Fruit fly (Drosophila melanogaster) whole organism, embryonic: ENCODE results near the gene Hsp22.

Experiments
- Blimp-1 ChIP-seq: fragments of 200-800 bp; sonication (Bioruptor generic); optimal IDR thresholded peaks from 3 replicates; lab custom pipeline; 2018; ENCODE audit warnings: missing biosample characterization, missing genetic modification characterization, mild to moderate bottlenecking, moderate library complexity, missing genetic modification reagents
- CG10209 ChIP-seq: fragments of 200-800 bp; sonication (Bioruptor generic); optimal IDR thresholded peaks from 3 replicates; lab custom pipeline; 2017; ENCODE audit warnings: missing biosample characterization, mild to moderate bottlenecking, missing genetic modification characterization, missing genetic modification reagents
- CG1024 ChIP-seq: fragments of 200-800 bp; sonication (Bioruptor generic); IDR thresholded peaks from 2 replicates; pipeline ENCODE4 v1.3.6; 2022; ENCODE audit warnings: missing biosample characterization, missing genetic modification characterization
- CG10321 ChIP-seq: fragments of 200-800 bp; sonication (Bioruptor generic); IDR thresholded peaks from 2 replicates; pipeline ENCODE4 v1.3.6; 2022; ENCODE audit warnings: missing biosample characterization, missing genetic modification characterization
- CG11398 ChIP-seq: fragments of 200-800 bp; sonication (Bioruptor generic); optimal IDR thresholded peaks from 2 replicates; lab custom pipeline; 2016; ENCODE audit warnings: missing biosample characterization, missing genetic modification characterization
- CG11560 ChIP-seq: fragments of 200-800 bp; sonication (Bioruptor generic); IDR thresholded peaks from 3 replicates; pipeline ENCODE4 v1.3.6; 2022; ENCODE audit warnings: missing biosample characterization, missing genetic modification characterization
- CG12391 ChIP-seq: fragments of 200-800 bp; sonication (Bioruptor generic); optimal IDR thresholded peaks from 3 replicates; lab custom pipeline; 2018; ENCODE audit warnings: missing biosample characterization, mild to moderate bottlenecking, missing genetic modification characterization, moderate library complexity
- CG13287 ChIP-seq: fragments of 200-800 bp; sonication (Bioruptor generic); IDR thresholded peaks from 2 replicates; pipeline ENCODE4 v1.3.6; 2022; ENCODE audit warnings: missing biosample characterization, missing genetic modification characterization; ENCODE audit not compliant: partially characterized antibody
- CG14050 ChIP-seq: fragments of 200-800 bp; sonication (Bioruptor generic); IDR thresholded peaks from 3 replicates; pipeline ENCODE4 v1.3.6; 2022; ENCODE audit warnings: missing biosample characterization, missing genetic modification characterization
- CG14710 ChIP-seq: fragments of 200-800 bp; sonication (Bioruptor generic); optimal IDR thresholded peaks from 3 replicates; lab custom pipeline; 2019; ENCODE audit warnings: missing biosample characterization, mild to moderate bottlenecking, missing genetic modification characterization, moderate library complexity
- CG1529 ChIP-seq: fragments of 200-800 bp; sonication (Bioruptor generic); optimal IDR thresholded peaks from 3 replicates; lab custom pipeline; 2018; ENCODE audit warnings: missing biosample characterization, missing genetic modification characterization
- CG15696 ChIP-seq: fragments of 200-800 bp; sonication (Bioruptor generic); optimal IDR thresholded peaks from 2 replicates; lab custom pipeline; 2019; ENCODE audit warnings: missing biosample characterization, mild to moderate bottlenecking, missing genetic modification characterization, moderate library complexity
- CG16813 ChIP-seq: fragments of 200-800 bp; sonication (Bioruptor generic); IDR thresholded peaks from 3 replicates; pipeline ENCODE4 v1.3.6; 2022; ENCODE audit warnings: missing biosample characterization, missing genetic modification characterization; ENCODE audit not compliant: partially characterized antibody
- CG17328 ChIP-seq: fragments of 200-800 bp; sonication (Bioruptor generic); IDR thresholded peaks from 2 replicates; pipeline ENCODE4 v1.3.6; 2022; ENCODE audit warnings: missing biosample characterization, missing genetic modification characterization
- CG18262 ChIP-seq: fragments of 200-800 bp; optimal IDR thresholded peaks from 3 replicates; lab custom pipeline; 2019; ENCODE audit warnings: missing biosample characterization, mild to moderate bottlenecking, missing genetic modification characterization, moderate library complexity
- CG2116 ChIP-seq: fragments of 200-800 bp; sonication (Bioruptor generic); optimal IDR thresholded peaks from 3 replicates; lab custom pipeline; 2018; ENCODE audit warnings: missing biosample characterization, mild to moderate bottlenecking, missing genetic modification characterization
- CG2199 ChIP-seq: fragments of 200-800 bp; sonication (Bioruptor generic); IDR thresholded peaks from 3 replicates; pipeline ENCODE4 v1.3.6; 2022; ENCODE audit warnings: missing biosample characterization, missing genetic modification characterization
- CG31224 ChIP-seq: fragments of 200-800 bp; sonication (Bioruptor generic); IDR thresholded peaks from 2 replicates; pipeline ENCODE4 v1.3.6; 2022; ENCODE audit warnings: missing biosample characterization, missing genetic modification characterization
- CG32532 ChIP-seq: fragments of 200-800 bp; sonication (Bioruptor generic); IDR thresholded peaks from 2 replicates; pipeline ENCODE4 v1.3.6; 2022; ENCODE audit warnings: missing biosample characterization, missing genetic modification characterization
- CG3995 ChIP-seq: fragments of 200-800 bp; sonication (Bioruptor generic); optimal IDR thresholded peaks from 3 replicates; lab custom pipeline; 2016; ENCODE audit warnings: missing biosample characterization, missing genetic modification characterization
- CG4730 ChIP-seq: fragments of 200-800 bp; sonication (Bioruptor generic); IDR thresholded peaks from 2 replicates; pipeline ENCODE4 v1.3.6; 2022; ENCODE audit warnings: missing biosample characterization, missing genetic modification characterization
- CG7556 ChIP-seq: fragments of 200-800 bp; sonication (Bioruptor generic); optimal IDR thresholded peaks from 2 replicates; lab custom pipeline; 2017; ENCODE audit warnings: missing biosample characterization, mild to moderate bottlenecking, missing genetic modification characterization
- CG7963 ChIP-seq: fragments of 200-800 bp; sonication (Bioruptor generic); IDR thresholded peaks from 3 replicates; pipeline ENCODE4 v1.3.6; 2022; ENCODE audit warnings: missing biosample characterization, missing genetic modification characterization; ENCODE audit not compliant: partially characterized antibody
- CG8359 ChIP-seq: fragments of 200-800 bp; sonication (Bioruptor generic); optimal IDR thresholded peaks from 2 replicates; lab custom pipeline; 2017; ENCODE audit warnings: missing biosample characterization, mild to moderate bottlenecking, missing genetic modification characterization, borderline replicate concordance
- CG8765 ChIP-seq: fragments of 200-800 bp; sonication (Bioruptor generic); IDR thresholded peaks from 2 replicates; pipeline ENCODE4 v1.3.6; 2022; ENCODE audit warnings: missing biosample characterization, missing genetic modification characterization
- CG8944 ChIP-seq: fragments of 200-800 bp; sonication (Bioruptor generic); optimal IDR thresholded peaks from 3 replicates; lab custom pipeline; 2016; ENCODE audit warnings: missing biosample characterization, missing genetic modification characterization
- CG9437 ChIP-seq: fragments of 200-800 bp; sonication (Bioruptor generic); optimal IDR thresholded peaks from 2 replicates; lab custom pipeline; 2018; ENCODE audit warnings: missing biosample characterization, mild to moderate bottlenecking, missing genetic modification characterization
- CG9876 ChIP-seq: fragments of 200-800 bp; sonication (Bioruptor generic); optimal IDR thresholded peaks from 2 replicates; lab custom pipeline; 2016; ENCODE audit warnings: missing biosample characterization, missing genetic modification characterization
- Dp ChIP-seq: fragments of 200-800 bp; sonication (Bioruptor generic); optimal IDR thresholded peaks from 2 replicates; lab custom pipeline; 2018; ENCODE audit warnings: missing biosample characterization, mild to moderate bottlenecking, missing genetic modification characterization, moderate library complexity
- E2f2 ChIP-seq: fragments of 200-800 bp; sonication (Bioruptor generic); IDR thresholded peaks from 2 replicates; pipeline ENCODE4 v1.3.6; 2022; ENCODE audit warnings: missing biosample characterization, missing genetic modification characterization
- Hr51 ChIP-seq, 2 experiments: fragments of 200-800 bp; sonication (Bioruptor generic); optimal IDR thresholded peaks; 2 replicates in 1 of 2; 3 replicates in 1 of 2; lab custom pipeline; 2016 to 2018; ENCODE audit warnings: missing biosample characterization in 2 of 2, missing genetic modification characterization in 2 of 2, mild to moderate bottlenecking in 1 of 2, moderate library complexity in 1 of 2
- Lim3 ChIP-seq: fragments of 200-800 bp; sonication (Bioruptor generic); IDR thresholded peaks from 2 replicates; pipeline ENCODE4 v1.3.6; 2022; ENCODE audit warnings: missing biosample characterization, missing genetic modification characterization
- NFAT ChIP-seq: fragments of 200-800 bp; sonication (Bioruptor generic); IDR thresholded peaks from 2 replicates; pipeline ENCODE4 v1.3.6; 2022; ENCODE audit warnings: missing biosample characterization, missing genetic modification characterization
- PHDP ChIP-seq: fragments of 200-800 bp; sonication (Bioruptor generic); optimal IDR thresholded peaks from 3 replicates; lab custom pipeline; 2018; ENCODE audit warnings: missing biosample characterization, mild to moderate bottlenecking, missing genetic modification characterization, moderate library complexity
- Side ChIP-seq: fragments of 200-800 bp; sonication (Bioruptor generic); optimal IDR thresholded peaks from 2 replicates; lab custom pipeline; 2016; ENCODE audit warnings: missing biosample characterization, missing genetic modification characterization
- Vsx1 ChIP-seq: fragments of 200-800 bp; sonication (Bioruptor generic); optimal IDR thresholded peaks from 2 replicates; lab custom pipeline; 2017; ENCODE audit warnings: missing biosample characterization, mild to moderate bottlenecking, missing genetic modification characterization, missing genetic modification reagents
- abd-A ChIP-seq: fragments of 200-800 bp; sonication (Bioruptor generic); optimal IDR thresholded peaks from 3 replicates; lab custom pipeline; 2019; ENCODE audit warnings: missing biosample characterization, mild to moderate bottlenecking, missing genetic modification characterization, moderate library complexity
- bsh ChIP-seq, 2 experiments: fragments of 200-800 bp; sonication (Bioruptor generic); optimal IDR thresholded peaks; 2 replicates each; lab custom pipeline; 2017 to 2018; ENCODE audit warnings: mild to moderate bottlenecking in 2 of 2, missing biosample characterization in 2 of 2, missing genetic modification characterization in 2 of 2, moderate library complexity in 1 of 2
- dati ChIP-seq: fragments of 200-800 bp; sonication (Bioruptor generic); IDR thresholded peaks from 2 replicates; pipeline ENCODE4 v1.3.6; 2022; ENCODE audit warnings: missing biosample characterization, missing genetic modification characterization
- ftz-f1 ChIP-seq: fragments of 200-800 bp; sonication (Bioruptor generic); optimal IDR thresholded peaks from 2 replicates; lab custom pipeline; 2016; ENCODE audit warnings: missing biosample characterization, missing genetic modification characterization
- grau ChIP-seq: fragments of 200-800 bp; optimal IDR thresholded peaks from 3 replicates; lab custom pipeline; 2019; ENCODE audit warnings: missing biosample characterization, mild to moderate bottlenecking, missing genetic modification characterization, moderate library complexity
- kay ChIP-seq: fragments of 200-800 bp; sonication (Bioruptor generic); optimal IDR thresholded peaks from 2 replicates; lab custom pipeline; 2016; ENCODE audit warnings: missing biosample characterization, missing genetic modification characterization
- knrl ChIP-seq: fragments of 200-800 bp; sonication (Bioruptor generic); IDR thresholded peaks from 3 replicates; pipeline ENCODE4 v1.3.6; 2022; ENCODE audit warnings: missing biosample characterization, missing genetic modification characterization; ENCODE audit not compliant: partially characterized antibody
- odd ChIP-seq: fragments of 200-800 bp; sonication (Bioruptor generic); optimal IDR thresholded peaks from 2 replicates; lab custom pipeline; 2017; ENCODE audit warnings: missing biosample characterization, mild to moderate bottlenecking, missing genetic modification characterization
- sc ChIP-seq, 3 experiments: fragments of >200 bp in 2 of 3; fragments of 200-800 bp in 1 of 3; sonication (Bioruptor generic) in 1 of 3; optimal IDR thresholded peaks; 2 replicates in 2 of 3; 3 replicates in 1 of 3; lab custom pipeline; 2017; ENCODE audit warnings: mild to moderate bottlenecking in 1 of 3, missing biosample characterization in 1 of 3, missing genetic modification characterization in 1 of 3, missing genetic modification reagents in 1 of 3
- seq ChIP-seq: fragments of 200-800 bp; sonication (Bioruptor generic); IDR thresholded peaks from 2 replicates; pipeline ENCODE4 v1.3.6; 2022; ENCODE audit warnings: missing biosample characterization, missing genetic modification characterization
- sr ChIP-seq: fragments of 200-800 bp; sonication (Bioruptor generic); IDR thresholded peaks from 3 replicates; pipeline ENCODE4 v1.3.6; 2022; ENCODE audit warnings: missing biosample characterization, missing genetic modification characterization
- twi ChIP-seq: fragments of 200-800 bp; optimal IDR thresholded peaks from 2 replicates; lab custom pipeline; 2019; ENCODE audit warnings: missing biosample characterization, mild to moderate bottlenecking, missing genetic modification characterization, moderate library complexity
- zfh2 ChIP-seq: fragments of 200-800 bp; sonication (Bioruptor generic); optimal IDR thresholded peaks from 2 replicates; lab custom pipeline; 2016; ENCODE audit warnings: missing biosample characterization, missing genetic modification characterization

The Hsp22 gene

dm6 chr3L:9423757-9424527, 51.2 kb downstream of the Hsp22 start (continued):
- no peak for TF ChIP-seq CG3995 (GFP tag; lab: Kevin White, UChicago)
- TF ChIP-seq CG1529 (GFP tag; lab: Kevin White, UChicago), result no peak
- TF ChIP-seq CG14050 (GFP tag; lab: Robert Waterston, UW), result no peak
- no peak for TF ChIP-seq CG1024 (GFP tag; lab: Robert Waterston, UW)
- no peak for TF ChIP-seq bsh (GFP tag; optimal IDR thresholded peaks at IDR 0.05; lab: Kevin White, UChicago)
- TF ChIP-seq Vsx1 (GFP tag; lab: Kevin White, UChicago), result no peak
- TF ChIP-seq knrl, result no peak
- TF ChIP-seq Side (GFP tag; lab: Kevin White, UChicago), result no peak
- TF ChIP-seq CG18262 (tag; lab: Kevin White, UChicago), result no peak
- TF ChIP-seq PHDP (tag; lab: Kevin White, UChicago), result no peak
- TF ChIP-seq dati (GFP tag; lab: Robert Waterston, UW), result no peak
- no peak for TF ChIP-seq odd (GFP tag; lab: Kevin White, UChicago)
- no peak for TF ChIP-seq CG9876 (GFP tag; lab: Kevin White, UChicago)
- no peak for TF ChIP-seq CG2199 (GFP tag; lab: Robert Waterston, UW)
- TF ChIP-seq grau (tag; lab: Kevin White, UChicago), result no peak
- TF ChIP-seq CG13287 (GFP tag; lab: Robert Waterston, UW), result 0 out of 2 replicates have a peak, but pooled peaks have one; percentile 5
- TF ChIP-seq abd-A (tag; lab: Kevin White, UChicago), result peak; percentile 4
- no peak for TF ChIP-seq CG17328
- TF ChIP-seq sr (GFP tag; lab: Robert Waterston, UW), result no peak
- TF ChIP-seq E2f2 (GFP tag; lab: Robert Waterston, UW), result no peak
- no peak for TF ChIP-seq CG11398 (GFP tag; lab: Kevin White, UChicago)
- peak; percentile 38 for TF ChIP-seq ftz-f1 (GFP tag; lab: Kevin White, UChicago)
- TF ChIP-seq zfh2 (GFP tag; lab: Kevin White, UChicago), result no peak
- TF ChIP-seq CG9437 (GFP tag; lab: Kevin White, UChicago), result peak; percentile 98
- no peak for TF ChIP-seq CG8765 (GFP tag; lab: Robert Waterston, UW)
- no peak for TF ChIP-seq CG2116
- no peak for TF ChIP-seq CG7556
- no peak for TF ChIP-seq seq (GFP tag; lab: Robert Waterston, UW)
- TF ChIP-seq CG11560 (tag; lab: Robert Waterston, UW), result no peak
- TF ChIP-seq CG10321 (GFP tag; lab: Robert Waterston, UW), result no peak
- TF ChIP-seq CG32532 (GFP tag; lab: Robert Waterston, UW), result no peak
- TF ChIP-seq NFAT (GFP tag; lab: Robert Waterston, UW), result no peak
- no peak for TF ChIP-seq twi (tag; lab: Kevin White, UChicago)
- TF ChIP-seq CG4730 (GFP tag; lab: Robert Waterston, UW), result no peak
- no peak for TF ChIP-seq CG7963 (GFP tag; lab: Robert Waterston, UW)
- TF ChIP-seq Lim3 (GFP tag; lab: Robert Waterston, UW), result no peak
- TF ChIP-seq CG16813 (GFP tag; lab: Robert Waterston, UW), result no peak
- TF ChIP-seq sc (optimal IDR thresholded peaks at IDR 0.05; lab: Kevin White, UChicago), result no peak
- TF ChIP-seq sc (GFP tag; optimal IDR thresholded peaks at IDR 0.05; lab: Kevin White, UChicago), result no peak
- no peak for TF ChIP-seq CG15696
- TF ChIP-seq Hr51 (GFP tag; optimal IDR thresholded peaks at IDR 0.05; lab: Kevin White, UChicago), result peak in 1 of 2 experiments; percentile 0
- no peak for TF ChIP-seq CG8359 (GFP tag; lab: Kevin White, UChicago)
- no peak for TF ChIP-seq CG14710
- no peak for TF ChIP-seq Dp (GFP tag; lab: Kevin White, UChicago)
- TF ChIP-seq Blimp-1 (GFP tag; lab: Kevin White, UChicago), result no peak
- no peak for TF ChIP-seq CG10209
- no peak for TF ChIP-seq CG8944 (GFP tag; lab: Kevin White, UChicago)
- no peak for TF ChIP-seq kay (GFP tag; lab: Kevin White, UChicago)
- TF ChIP-seq CG12391, result no peak
- no peak for TF ChIP-seq CG31224
